Worm (Caenorhabditis elegans): ENCODE measurements around the gene ZK662.5.

Gene ZK662.5

DNA sequence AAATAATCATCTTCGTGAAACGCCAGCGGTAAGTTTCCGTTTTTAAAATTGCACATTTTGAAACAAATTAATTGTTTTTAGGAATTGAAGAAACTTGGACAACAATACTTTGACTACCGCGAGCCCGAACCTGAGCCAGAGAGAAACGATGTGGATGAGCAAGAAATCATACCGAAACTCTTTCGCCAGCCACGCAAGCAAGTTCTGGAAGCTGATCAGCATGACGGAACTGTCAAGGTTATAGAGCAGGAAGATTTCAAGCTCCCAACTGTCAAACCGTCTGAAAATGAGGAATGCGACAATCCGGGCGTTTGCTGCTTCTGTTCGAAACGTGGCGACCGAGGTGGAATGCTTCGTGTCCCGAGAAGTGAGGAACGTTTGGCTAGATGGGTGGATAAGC lies 8.9 kb downstream of the ZK662.5 start:
- no peak for TF ChIP-seq unc-62 (GFP tag; optimal IDR thresholded peaks at IDR 0.05)

ce11 chrX:15731668-15732067 lies 10.2 kb downstream of the ZK662.5 start, which contains the start of gene lin-15A:
TSS of gene lin-15A (plus strand) at chrX:15731968.
- no peak for TF ChIP-seq unc-62 (GFP tag; optimal IDR thresholded peaks at IDR 0.05)

DNA sequence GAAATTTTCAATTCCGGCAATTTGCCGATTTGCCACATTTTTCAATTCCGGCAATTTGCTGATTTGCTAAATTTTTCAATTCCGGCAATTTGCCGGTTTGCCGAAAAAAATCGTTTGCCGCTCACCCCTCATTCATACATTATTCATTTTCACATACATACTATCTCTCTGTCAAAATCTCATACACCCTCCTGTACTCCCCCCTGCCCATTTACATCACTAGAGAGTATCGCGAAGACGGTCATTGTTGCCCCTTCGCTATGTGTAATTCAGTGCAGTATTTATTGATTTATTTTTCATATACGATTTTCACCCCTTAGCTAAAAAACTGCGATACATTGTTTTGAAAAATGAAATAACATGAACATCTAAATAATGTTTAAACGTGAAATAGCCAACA lies 15.0 kb downstream of the ZK662.5 start:
- no peak for TF ChIP-seq unc-62 (GFP tag; optimal IDR thresholded peaks at IDR 0.05)

DNA sequence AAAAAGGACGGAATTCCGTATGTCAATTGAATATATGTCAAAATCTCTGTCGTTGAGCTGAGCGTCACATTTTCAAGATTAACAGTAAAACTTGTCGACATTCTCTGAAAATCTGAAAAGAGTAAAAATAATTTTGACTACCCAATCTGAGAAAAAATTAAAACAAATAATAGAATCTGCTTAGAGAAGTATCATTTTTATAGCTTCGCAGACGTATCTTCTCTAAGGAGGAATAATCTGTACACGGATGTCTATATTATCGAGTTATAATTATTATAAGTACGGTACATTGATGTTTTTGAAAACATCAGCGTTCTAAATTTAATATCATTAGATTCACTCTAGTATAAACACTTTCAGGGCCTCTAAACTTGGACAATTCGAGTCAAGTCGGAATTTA lies 19.1 kb downstream of the ZK662.5 start, which contains the start of gene srg-64:
srg-64 (minus strand) TSS at position 101 of the 400 bp plus-strand sequence.
- TF ChIP-seq unc-62 (GFP tag; optimal IDR thresholded peaks at IDR 0.05) = no peak

DNA sequence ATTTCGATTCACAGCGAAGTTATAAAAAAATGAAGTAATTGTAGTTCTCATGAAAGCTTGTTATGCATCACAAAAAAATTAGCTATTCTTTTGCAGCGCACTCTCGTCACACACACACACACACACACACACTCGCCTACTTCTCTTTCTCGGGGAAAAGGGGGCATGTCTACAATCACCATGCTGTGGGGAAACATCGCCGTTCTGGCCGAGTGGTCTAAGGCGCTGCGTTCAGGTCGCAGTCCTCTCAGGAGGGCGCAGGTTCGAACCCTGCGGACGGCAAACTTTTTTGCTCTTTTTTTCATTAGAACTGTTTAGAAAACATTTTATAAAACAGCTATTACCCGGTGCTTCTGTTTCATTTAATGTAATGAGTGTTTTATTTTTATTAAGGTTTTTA lies 20.4 kb downstream of the ZK662.5 start:
- TF ChIP-seq unc-62 (GFP tag; optimal IDR thresholded peaks at IDR 0.05) = no peak

ce11 chrX:15742310-15742709 lies 20.9 kb downstream of the ZK662.5 start, which contains the start of gene nhr-255:
TSS of gene nhr-255 (plus strand) at chrX:15742610.
- TF ChIP-seq unc-62 (GFP tag; optimal IDR thresholded peaks at IDR 0.05) = no peak

- no peak for TF ChIP-seq unc-62 (GFP tag; optimal IDR thresholded peaks at IDR 0.05)
Measured at ce11 chrX:15746705-15747104, 25.3 kb downstream of the ZK662.5 start, which contains the start of gene srxa-9. TSS of gene srxa-9 (plus strand) at chrX:15747005.

DNA sequence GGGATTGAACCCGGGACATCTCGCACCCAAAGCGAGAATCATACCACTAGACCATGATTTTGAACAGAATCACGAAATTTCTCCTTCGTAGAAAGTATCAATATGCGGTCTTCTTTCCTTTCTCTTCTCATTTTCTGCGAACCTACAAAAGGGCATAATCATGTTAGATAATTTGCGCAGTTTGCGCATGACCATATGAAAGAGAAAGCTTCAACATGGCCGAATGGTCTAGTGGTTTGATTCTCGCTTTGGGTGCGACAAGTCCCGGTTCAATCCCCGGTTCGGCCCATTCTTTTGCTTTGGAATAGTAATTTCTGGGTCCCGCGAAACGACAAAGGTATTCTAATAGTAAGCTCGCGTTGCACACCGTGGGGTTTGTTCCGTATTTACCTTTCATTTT lies 26.4 kb downstream of the ZK662.5 start:
- no peak for TF ChIP-seq unc-62 (GFP tag; optimal IDR thresholded peaks at IDR 0.05)

- no peak for TF ChIP-seq unc-62 (GFP tag; optimal IDR thresholded peaks at IDR 0.05)
Measured at ce11 chrX:15751245-15751644, 29.8 kb downstream of the ZK662.5 start.

ce11 chrX:15757169-15757568 lies 35.7 kb downstream of the ZK662.5 start, which contains the start of gene wrt-4:
TSS of gene wrt-4 (minus strand) at chrX:15757269.
- no peak for TF ChIP-seq unc-62 (GFP tag; optimal IDR thresholded peaks at IDR 0.05)

DNA sequence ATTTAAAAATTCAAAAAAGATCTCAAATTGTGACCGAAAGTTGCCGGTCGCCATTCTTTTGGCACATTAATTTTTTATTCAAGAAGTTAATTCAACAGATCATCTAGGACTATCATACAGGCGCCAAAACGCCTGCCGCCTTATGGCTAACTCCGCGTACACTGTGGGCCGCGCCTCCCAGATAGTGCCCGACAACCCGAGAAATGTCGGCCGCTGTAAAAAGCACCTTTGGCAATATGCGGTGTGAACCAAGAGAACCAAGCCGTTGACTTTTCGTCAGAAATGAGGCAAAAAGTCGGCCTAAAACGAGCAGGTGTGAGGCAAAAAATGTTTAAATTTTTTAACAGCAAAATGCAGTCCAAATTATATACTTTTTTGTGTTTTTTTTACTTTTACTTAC lies 37.8 kb downstream of the ZK662.5 start:
- no peak for TF ChIP-seq unc-62 (GFP tag; optimal IDR thresholded peaks at IDR 0.05)

DNA sequence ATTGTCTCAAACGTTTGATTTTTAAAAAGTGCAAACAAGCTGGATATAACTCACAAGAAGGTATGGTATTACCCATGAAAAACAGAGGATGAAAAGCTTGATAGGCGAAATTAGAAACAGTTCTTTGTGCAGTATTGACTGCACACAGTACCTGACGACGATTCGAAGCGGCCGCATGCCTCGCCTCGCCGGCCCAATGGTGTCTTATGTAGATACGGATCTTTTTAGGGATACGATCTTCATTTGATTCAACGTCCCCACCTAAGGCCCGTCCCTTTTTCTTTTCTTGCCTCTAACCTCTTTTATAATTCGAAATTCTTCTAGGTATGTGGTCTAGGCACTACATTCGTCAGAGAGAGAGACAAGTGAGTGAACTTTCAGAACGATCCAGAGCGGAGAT lies 44.7 kb downstream of the ZK662.5 start, which contains the start of gene bus-17:
bus-17 (minus strand) TSS at position 208 of the 400 bp plus-strand sequence.
- TF ChIP-seq unc-62 (GFP tag; optimal IDR thresholded peaks at IDR 0.05) = no peak

- TF ChIP-seq unc-62 (GFP tag; optimal IDR thresholded peaks at IDR 0.05) = no peak
Measured at ce11 chrX:15766861-15767260, 45.4 kb downstream of the ZK662.5 start.

DNA sequence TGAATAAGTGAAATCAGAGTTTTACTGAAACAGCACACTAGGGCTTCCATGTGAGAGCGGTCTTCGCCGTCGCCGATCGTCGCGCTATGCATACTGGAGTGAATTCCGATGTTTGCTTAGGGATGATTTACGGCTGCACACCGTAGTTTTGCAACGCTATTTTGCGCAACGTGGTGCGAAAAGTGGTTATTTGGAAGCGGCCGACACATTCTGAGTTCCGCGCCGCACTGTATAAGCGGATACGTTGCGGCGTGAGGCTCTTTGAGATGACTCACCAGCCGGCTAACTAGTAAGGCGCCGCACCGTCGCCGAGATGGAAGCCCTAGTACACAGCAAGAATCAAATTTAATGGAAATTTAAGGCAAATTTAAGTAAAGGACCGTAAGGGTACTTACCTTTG lies 47.1 kb downstream of the ZK662.5 start:
- no peak for TF ChIP-seq unc-62 (GFP tag; optimal IDR thresholded peaks at IDR 0.05)

- no peak for TF ChIP-seq unc-62 (GFP tag; optimal IDR thresholded peaks at IDR 0.05)
Measured at ce11 chrX:15769895-15770559, 48.6 kb downstream of the ZK662.5 start.

DNA sequence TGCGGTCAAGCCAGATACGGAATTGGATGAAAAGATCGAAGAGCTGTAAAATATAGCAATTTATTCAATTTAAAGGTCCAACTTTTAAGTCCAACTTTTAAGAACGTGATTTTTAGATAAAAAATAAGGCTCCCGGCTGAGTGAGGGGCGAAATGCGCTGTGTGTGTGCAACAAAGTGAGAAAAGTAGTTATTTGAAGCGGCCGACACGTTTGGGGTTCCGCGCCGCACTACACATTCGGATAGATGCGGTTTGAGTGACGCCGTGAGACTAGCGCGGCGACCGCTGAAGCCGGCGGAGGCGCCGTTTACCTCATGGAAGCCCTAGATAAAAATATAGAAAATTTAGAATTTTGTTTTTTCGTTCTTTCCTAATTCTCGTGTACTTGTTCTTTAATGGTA lies 49.3 kb downstream of the ZK662.5 start:
- TF ChIP-seq unc-62 (GFP tag; optimal IDR thresholded peaks at IDR 0.05) = no peak

DNA sequence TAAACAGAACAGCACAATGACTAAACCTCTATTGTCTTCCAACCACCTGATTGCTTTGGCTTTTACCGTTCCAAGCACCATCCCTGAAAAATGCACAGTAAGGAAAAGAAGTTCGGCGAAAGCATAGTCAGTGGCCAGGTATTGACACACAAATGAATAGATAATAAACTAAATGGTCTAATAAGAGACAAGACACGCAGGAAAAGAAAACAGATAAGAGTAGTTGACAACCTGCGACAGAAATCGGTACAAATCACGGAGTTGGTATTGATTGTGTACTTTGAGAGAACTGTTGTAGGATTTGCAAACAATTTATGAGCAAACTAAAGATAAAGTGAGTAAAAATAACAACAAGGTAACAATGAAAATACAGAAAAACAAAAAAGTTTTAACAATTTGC lies 50.0 kb downstream of the ZK662.5 start, which contains the start of gene Y7A5A.1:
Y7A5A.1 (minus strand) TSS at position 83 of the 400 bp plus-strand sequence.
- TF ChIP-seq unc-62 (GFP tag; optimal IDR thresholded peaks at IDR 0.05) = no peak
